Fruit fly (Drosophila melanogaster): Measurements from ENCODE around the gene Ran.

DNA sequence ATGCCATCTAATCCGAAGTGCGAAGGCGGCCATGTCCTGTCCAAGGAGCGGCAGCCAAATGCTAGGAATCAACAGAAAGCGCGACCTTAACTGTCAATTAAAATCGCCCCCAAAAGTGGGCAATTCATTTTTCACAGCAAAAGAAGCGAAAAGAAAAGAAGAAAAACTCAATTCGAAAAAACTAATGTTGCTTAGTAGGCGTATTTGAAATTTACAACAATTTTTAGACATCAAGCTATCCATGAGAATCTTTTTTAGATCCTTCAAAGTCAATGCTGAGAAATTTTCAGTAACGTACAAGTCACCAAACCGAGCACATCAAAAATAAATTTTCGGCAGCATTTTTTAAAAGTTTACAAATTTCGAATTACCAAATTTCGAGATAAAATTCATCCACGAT, 34.1 kb upstream of the Ran start, which contains the start of gene CG15200:
- TF ChIP-seq gl (tag; optimal IDR thresholded peaks at IDR 0.05) (no peak), CG9948 (tag; optimal IDR thresholded peaks at IDR 0.05) (no peak), CG32121 (GFP tag; IDR thresholded peaks at IDR 0.05) (no peak), CG10348 (GFP tag; IDR thresholded peaks at IDR 0.05) (no peak)
